Fruit fly (Drosophila melanogaster) whole organism, embryonic: ENCODE measurements around the gene CCHa1.

Source experiments
- Blimp-1 ChIP-seq: fragments of 200-800 bp; sonication (Bioruptor generic); optimal IDR thresholded peaks from 3 replicates; lab custom pipeline; 2018; ENCODE audit warnings: missing biosample characterization, missing genetic modification characterization, mild to moderate bottlenecking, moderate library complexity, missing genetic modification reagents
- BtbVII ChIP-seq: fragments of 200-800 bp; sonication (Bioruptor generic); optimal IDR thresholded peaks from 3 replicates; lab custom pipeline; 2017; ENCODE audit warnings: missing biosample characterization, mild to moderate bottlenecking, missing genetic modification characterization
- CG1024 ChIP-seq: fragments of 200-800 bp; sonication (Bioruptor generic); IDR thresholded peaks from 2 replicates; pipeline ENCODE4 v1.3.6; 2022; ENCODE audit warnings: missing biosample characterization, missing genetic modification characterization
- CG12104 ChIP-seq: fragments of 200-800 bp; sonication (Bioruptor generic); optimal IDR thresholded peaks from 3 replicates; lab custom pipeline; 2016; ENCODE audit warnings: missing biosample characterization, missing genetic modification characterization
- CG13287 ChIP-seq: fragments of 200-800 bp; sonication (Bioruptor generic); IDR thresholded peaks from 2 replicates; pipeline ENCODE4 v1.3.6; 2022; ENCODE audit warnings: missing biosample characterization, missing genetic modification characterization; ENCODE audit not compliant: partially characterized antibody
- CG13624 ChIP-seq: fragments of 200-800 bp; sonication (Bioruptor generic); optimal IDR thresholded peaks from 2 replicates; lab custom pipeline; 2016; ENCODE audit warnings: missing biosample characterization, missing genetic modification characterization
- CG14050 ChIP-seq: fragments of 200-800 bp; sonication (Bioruptor generic); IDR thresholded peaks from 3 replicates; pipeline ENCODE4 v1.3.6; 2022; ENCODE audit warnings: missing biosample characterization, missing genetic modification characterization
- CG15011 ChIP-seq: fragments of 200-800 bp; sonication (Bioruptor generic); optimal IDR thresholded peaks from 3 replicates; lab custom pipeline; 2018; ENCODE audit warnings: missing biosample characterization, mild to moderate bottlenecking, missing genetic modification characterization
- CG1647 ChIP-seq: fragments of 200-800 bp; sonication (Bioruptor generic); optimal IDR thresholded peaks from 3 replicates; lab custom pipeline; 2016; ENCODE audit warnings: missing biosample characterization, missing genetic modification characterization
- CG18011 ChIP-seq: fragments of 200-800 bp; sonication (Bioruptor generic); optimal IDR thresholded peaks from 2 replicates; lab custom pipeline; 2017; ENCODE audit warnings: missing biosample characterization, missing genetic modification characterization, mild to moderate bottlenecking, moderate library complexity, missing genotype
- CG30431 ChIP-seq: fragments of 200-800 bp; sonication (Bioruptor generic); optimal IDR thresholded peaks from 2 replicates; lab custom pipeline; 2017; ENCODE audit warnings: missing biosample characterization, missing genetic modification characterization
- CG31441 ChIP-seq: fragments of 200-800 bp; sonication (Bioruptor generic); IDR thresholded peaks from 2 replicates; pipeline ENCODE4 v1.3.6; 2022; ENCODE audit warnings: missing biosample characterization, missing genetic modification characterization
- CG3407 ChIP-seq: fragments of 200-800 bp; sonication (Bioruptor generic); optimal IDR thresholded peaks from 2 replicates; lab custom pipeline; 2018; ENCODE audit warnings: missing biosample characterization, mild to moderate bottlenecking, missing genetic modification characterization
- CG4730 ChIP-seq: fragments of 200-800 bp; sonication (Bioruptor generic); IDR thresholded peaks from 2 replicates; pipeline ENCODE4 v1.3.6; 2022; ENCODE audit warnings: missing biosample characterization, missing genetic modification characterization
- CG4820 ChIP-seq: fragments of 200-800 bp; sonication (Bioruptor generic); optimal IDR thresholded peaks from 3 replicates; lab custom pipeline; 2016; ENCODE audit warnings: missing biosample characterization, missing genetic modification characterization
- CG7372 ChIP-seq: fragments of 200-800 bp; sonication (Bioruptor generic); IDR thresholded peaks from 2 replicates; pipeline ENCODE4 v1.3.6; 2022; ENCODE audit warnings: missing biosample characterization, missing genetic modification characterization
- CG8089 ChIP-seq: fragments of 200-800 bp; sonication (Bioruptor generic); optimal IDR thresholded peaks from 3 replicates; lab custom pipeline; 2016; ENCODE audit warnings: missing biosample characterization, missing genetic modification characterization
- Camta ChIP-seq: fragments of 200-800 bp; sonication (Bioruptor generic); optimal IDR thresholded peaks from 2 replicates; lab custom pipeline; 2016; ENCODE audit warnings: missing biosample characterization, missing genetic modification characterization
- D ChIP-seq, 2 experiments: fragments of 200-800 bp in 1 of 2; fragments of >200 bp in 1 of 2; sonication (Bioruptor generic) in 1 of 2; optimal IDR thresholded peaks; 2 replicates in 1 of 2; 3 replicates in 1 of 2; lab custom pipeline; 2017; ENCODE audit warnings: mild to moderate bottlenecking in 1 of 2, missing biosample characterization in 1 of 2, missing genetic modification characterization in 1 of 2, missing genetic modification reagents in 1 of 2
- Dip2 ChIP-seq: fragments of 200-800 bp; sonication (Bioruptor generic); IDR thresholded peaks from 2 replicates; pipeline ENCODE4 v1.3.6; 2022; ENCODE audit warnings: missing biosample characterization, missing genetic modification characterization
- Doc3 ChIP-seq: fragments of 200-800 bp; sonication (Bioruptor generic); IDR thresholded peaks from 3 replicates; pipeline ENCODE4 v1.3.6; 2022; ENCODE audit warnings: missing biosample characterization, missing genetic modification characterization; ENCODE audit not compliant: partially characterized antibody
- ERR ChIP-seq: fragments of 200-800 bp; sonication (Bioruptor generic); optimal IDR thresholded peaks from 2 replicates; lab custom pipeline; 2016; ENCODE audit warnings: missing biosample characterization, missing genetic modification characterization
- Fer1 ChIP-seq: fragments of 200-800 bp; sonication (Bioruptor generic); optimal IDR thresholded peaks from 2 replicates; lab custom pipeline; 2017; ENCODE audit warnings: missing biosample characterization, mild to moderate bottlenecking, missing genetic modification characterization
- GATAe ChIP-seq: fragments of 200-800 bp; sonication (Bioruptor generic); conservative IDR thresholded peaks from 2 replicates; pipeline ENCODE4 v1.3.6; 2022; ENCODE audit warnings: missing biosample characterization, missing genetic modification characterization
- Mrtf ChIP-seq: fragments of 200-800 bp; sonication (Bioruptor generic); IDR thresholded peaks from 3 replicates; pipeline ENCODE4 v1.3.6; 2022; ENCODE audit warnings: missing biosample characterization, missing genetic modification characterization
- Optix ChIP-seq: fragments of 200-800 bp; sonication (Bioruptor generic); IDR thresholded peaks from 3 replicates; pipeline ENCODE4 v1.3.6; 2022; ENCODE audit warnings: missing biosample characterization, missing genetic modification characterization
- Sry-β ChIP-seq: fragments of 200-800 bp; sonication (Bioruptor generic); optimal IDR thresholded peaks from 2 replicates; lab custom pipeline; 2018; ENCODE audit warnings: missing biosample characterization, mild to moderate bottlenecking, missing genetic modification characterization, moderate library complexity
- abd-A ChIP-seq: fragments of 200-800 bp; sonication (Bioruptor generic); optimal IDR thresholded peaks from 3 replicates; lab custom pipeline; 2019; ENCODE audit warnings: missing biosample characterization, mild to moderate bottlenecking, missing genetic modification characterization, moderate library complexity
- aop ChIP-seq: fragments of 200-800 bp; sonication (Bioruptor generic); IDR thresholded peaks from 2 replicates; pipeline ENCODE4 v1.3.6; 2022; ENCODE audit warnings: missing biosample characterization, missing genetic modification characterization
- ap ChIP-seq: fragments of 200-800 bp; sonication (Bioruptor generic); IDR thresholded peaks from 2 replicates; pipeline ENCODE4 v1.3.6; 2022; ENCODE audit warnings: missing biosample characterization, missing genetic modification characterization
- bab2 ChIP-seq: fragments of 200-800 bp; sonication (Bioruptor generic); optimal IDR thresholded peaks from 2 replicates; lab custom pipeline; 2016; ENCODE audit warnings: missing biosample characterization, missing genetic modification characterization
- bsh ChIP-seq, 2 experiments: fragments of 200-800 bp; sonication (Bioruptor generic); optimal IDR thresholded peaks; 2 replicates each; lab custom pipeline; 2017 to 2018; ENCODE audit warnings: mild to moderate bottlenecking in 2 of 2, missing biosample characterization in 2 of 2, missing genetic modification characterization in 2 of 2, moderate library complexity in 1 of 2
- ci ChIP-seq: fragments of 200-800 bp; sonication (Bioruptor generic); IDR thresholded peaks from 3 replicates; pipeline ENCODE4 v1.3.6; 2022; ENCODE audit warnings: missing biosample characterization, missing genetic modification characterization
- dan ChIP-seq: fragments of 200-800 bp; sonication (Bioruptor generic); IDR thresholded peaks from 2 replicates; pipeline ENCODE4 v1.3.6; 2022; ENCODE audit warnings: missing biosample characterization, missing genetic modification characterization
- exex ChIP-seq: fragments of 200-800 bp; sonication (Bioruptor generic); optimal IDR thresholded peaks from 4 replicates; lab custom pipeline; 2018; ENCODE audit warnings: missing biosample characterization, mild to moderate bottlenecking, missing genetic modification characterization, moderate library complexity
- fd64A ChIP-seq: fragments of 200-800 bp; sonication (Bioruptor generic); optimal IDR thresholded peaks from 3 replicates; lab custom pipeline; 2018; ENCODE audit warnings: missing biosample characterization, mild to moderate bottlenecking, missing genetic modification characterization
- gem ChIP-seq: fragments of 200-800 bp; sonication (Bioruptor generic); optimal IDR thresholded peaks from 2 replicates; lab custom pipeline; 2019; ENCODE audit warnings: missing biosample characterization, mild to moderate bottlenecking, missing genetic modification characterization, moderate library complexity
- h ChIP-seq: fragments of >200 bp; optimal IDR thresholded peaks from 2 replicates; lab custom pipeline; 2017
- jigr1 ChIP-seq: fragments of 200-800 bp; sonication (Bioruptor generic); IDR thresholded peaks from 3 replicates; pipeline ENCODE4 v1.3.6; 2022; ENCODE audit warnings: missing biosample characterization, missing genetic modification characterization
- knrl ChIP-seq: fragments of 200-800 bp; sonication (Bioruptor generic); IDR thresholded peaks from 3 replicates; pipeline ENCODE4 v1.3.6; 2022; ENCODE audit warnings: missing biosample characterization, missing genetic modification characterization; ENCODE audit not compliant: partially characterized antibody
- mld ChIP-seq: fragments of 200-800 bp; sonication (Bioruptor generic); IDR thresholded peaks from 3 replicates; pipeline ENCODE4 v1.3.6; 2022; ENCODE audit warnings: missing biosample characterization, missing genetic modification characterization; ENCODE audit not compliant: partially characterized antibody
- pho ChIP-seq: fragments of 200-800 bp; sonication (Bioruptor generic); optimal IDR thresholded peaks from 2 replicates; lab custom pipeline; 2016; ENCODE audit warnings: missing biosample characterization, missing genetic modification characterization
- pnt ChIP-seq: fragments of 200-800 bp; sonication (Bioruptor generic); optimal IDR thresholded peaks from 3 replicates; lab custom pipeline; 2016; ENCODE audit warnings: missing biosample characterization, missing genetic modification characterization
- row ChIP-seq: fragments of 200-800 bp; sonication (Bioruptor generic); IDR thresholded peaks from 3 replicates; pipeline ENCODE4 v1.3.6; 2022; ENCODE audit warnings: missing biosample characterization, missing genetic modification characterization
- sens ChIP-seq: fragments of 200-800 bp; sonication (Bioruptor generic); peaks from one replicate; lab custom pipeline; 2016; ENCODE audit warnings: missing biosample characterization, missing genetic modification characterization
- sob ChIP-seq: fragments of 200-800 bp; sonication (Bioruptor generic); IDR thresholded peaks from 2 replicates; pipeline ENCODE4 v1.3.6; 2022; ENCODE audit warnings: missing biosample characterization, missing genetic modification characterization
- wek ChIP-seq: fragments of 200-800 bp; sonication (Bioruptor generic); optimal IDR thresholded peaks from 3 replicates; lab custom pipeline; 2018; ENCODE audit warnings: missing biosample characterization, mild to moderate bottlenecking, missing genetic modification characterization, moderate library complexity
- wor ChIP-seq: fragments of 200-800 bp; sonication (Bioruptor generic); IDR thresholded peaks from 2 replicates; pipeline ENCODE4 v1.3.6; 2022; ENCODE audit warnings: missing biosample characterization, missing genetic modification characterization
- zfh1 ChIP-seq: fragments of 200-800 bp; sonication (Bioruptor generic); IDR thresholded peaks from 3 replicates; pipeline ENCODE4 v1.3.6; 2022; ENCODE audit warnings: missing biosample characterization, missing genetic modification characterization

CCHa1 gene

dm6 chr3R:14056320-14057053, 40.1 kb downstream of the CCHa1 start, which contains the start of gene foxo (continued):
- TF ChIP-seq sob (peak; percentile 41; the same call in 1 of the 2 replicates), dan (GFP tag; lab: Robert Waterston, UW) (no peak), exex (tag; lab: Kevin White, UChicago) (peak; percentile 24), GATAe (GFP tag; lab: Robert Waterston, UW) (no peak), CG13624 (peak; percentile 69), wek (GFP tag; lab: Kevin White, UChicago) (no peak), h (lab: Kevin White, UChicago) (no peak), D (optimal IDR thresholded peaks at IDR 0.05; lab: Kevin White, UChicago) (no peak), D (GFP tag; optimal IDR thresholded peaks at IDR 0.05; lab: Kevin White, UChicago) (peak; percentile 76), CG14050 (GFP tag; lab: Robert Waterston, UW) (peak; percentile 31; the same call in 1 of the 3 replicates), Optix (GFP tag; lab: Robert Waterston, UW) (no peak), Mrtf (GFP tag; lab: Robert Waterston, UW) (peak; percentile 47; the same call in 1 of the 3 replicates), CG4820 (GFP tag; lab: Kevin White, UChicago) (peak; percentile 57), CG31441 (GFP tag; lab: Robert Waterston, UW) (peak; percentile 95), Doc3 (GFP tag; lab: Robert Waterston, UW) (no peak), CG3407 (GFP tag; lab: Kevin White, UChicago) (peak; percentile 60), CG1024 (GFP tag; lab: Robert Waterston, UW) (no peak), CG4730 (GFP tag; lab: Robert Waterston, UW) (no peak; the same call in 1 of the 2 replicates), ci (peak; percentile 77), BtbVII (GFP tag; lab: Kevin White, UChicago) (peak; percentile 90), CG13287 (GFP tag; lab: Robert Waterston, UW) (no peak; the same call in 1 of the 2 replicates), Camta (peak; percentile 31), Sry-β (GFP tag; lab: Kevin White, UChicago) (peak; percentile 43), bab2 (GFP tag; lab: Kevin White, UChicago) (peak; percentile 52), CG30431 (GFP tag; lab: Kevin White, UChicago) (peak; percentile 31), Blimp-1 (peak; percentile 73), CG1647 (GFP tag; lab: Kevin White, UChicago) (no peak), mld (GFP tag; lab: Robert Waterston, UW) (no peak), pnt (GFP tag; lab: Kevin White, UChicago) (peak; percentile 20), CG12104 (GFP tag; lab: Kevin White, UChicago) (peak; percentile 83), aop (no peak), CG7372 (GFP tag; lab: Robert Waterston, UW) (peak; percentile 23), Fer1 (peak; percentile 83), row (peak; percentile 69), knrl (GFP tag; lab: Robert Waterston, UW) (no peak), CG15011 (GFP tag; lab: Kevin White, UChicago) (peak; percentile 79), bsh (GFP tag; optimal IDR thresholded peaks at IDR 0.05; lab: Kevin White, UChicago) (peak in 1 of 2 experiments; percentile 77), CG18011 (peak; percentile 56), jigr1 (GFP tag; lab: Robert Waterston, UW) (no peak), ERR (peak; percentile 23), ap (GFP tag; lab: Robert Waterston, UW) (no peak; the same call in 1 of the 2 replicates), Dip2 (GFP tag; lab: Robert Waterston, UW) (no peak), sens (GFP tag; lab: Kevin White, UChicago) (peak; percentile 82), fd64A (GFP tag; lab: Kevin White, UChicago) (no peak), abd-A (no peak), wor (GFP tag; lab: Robert Waterston, UW) (0 out of 2 replicates have a peak, but pooled peaks have one; percentile 14), zfh1 (GFP tag; lab: Robert Waterston, UW) (0 out of 3 replicates have a peak, but pooled peaks have one; percentile 41), CG8089 (GFP tag; lab: Kevin White, UChicago) (no peak), gem (peak; percentile 93), pho (GFP tag; lab: Kevin White, UChicago) (no peak)
